Worm (Caenorhabditis elegans): ENCODE data around the gene kqt-3.

DNA sequence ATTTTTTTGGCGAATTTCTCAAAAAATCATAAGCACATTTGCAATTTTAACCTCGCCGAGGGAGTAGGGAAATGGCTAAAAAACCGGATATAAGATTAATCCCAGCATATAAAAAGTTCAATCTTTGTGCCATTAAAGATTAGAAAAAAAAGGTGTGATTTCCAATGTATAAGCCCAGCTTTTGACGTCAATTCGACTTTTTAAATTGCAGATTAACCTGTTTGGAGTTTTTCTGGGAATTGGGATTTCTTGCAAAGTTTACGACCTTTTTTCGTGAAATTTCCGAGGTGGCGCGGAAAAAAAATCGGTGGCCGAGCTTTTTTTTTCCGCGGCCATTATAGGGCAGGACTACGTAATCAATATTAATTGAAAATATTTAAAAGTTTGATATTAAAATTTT is 1.6 kb downstream of the kqt-3 start:
- TF ChIP-seq eyg-1 (tag; optimal IDR thresholded peaks at IDR 0.05): no peak
- TF ChIP-seq fax-1 (tag; optimal IDR thresholded peaks at IDR 0.05): no peak
- TF ChIP-seq ets-4 (tag; optimal IDR thresholded peaks at IDR 0.05): no peak
- no peak for TF ChIP-seq sdc-2 (tag; optimal IDR thresholded peaks at IDR 0.05)
- TF ChIP-seq nfya-1 (tag; optimal IDR thresholded peaks at IDR 0.05): no peak
- TF ChIP-seq ceh-14 (tag; optimal IDR thresholded peaks at IDR 0.05): no peak
- no peak for TF ChIP-seq ama-1 (optimal IDR thresholded peaks at IDR 0.05)
- TF ChIP-seq hlh-15 (tag; optimal IDR thresholded peaks at IDR 0.05): no peak
- no peak for TF ChIP-seq unc-55 (GFP tag; optimal IDR thresholded peaks at IDR 0.05)
- no peak for TF ChIP-seq T23F11.4 (GFP tag; optimal IDR thresholded peaks at IDR 0.05)
- no peak for TF ChIP-seq nhr-11 (tag; optimal IDR thresholded peaks at IDR 0.05)
- no peak for TF ChIP-seq syd-9 (tag; optimal IDR thresholded peaks at IDR 0.05)

All from whole organism, late embryonic.